Worm (Caenorhabditis elegans): ENCODE measurements around the gene Y62H9A.2.
A peak's percentile ranks its signal among the peaks of the same experiment; 100 is the strongest.

The Y62H9A.2 gene

DNA sequence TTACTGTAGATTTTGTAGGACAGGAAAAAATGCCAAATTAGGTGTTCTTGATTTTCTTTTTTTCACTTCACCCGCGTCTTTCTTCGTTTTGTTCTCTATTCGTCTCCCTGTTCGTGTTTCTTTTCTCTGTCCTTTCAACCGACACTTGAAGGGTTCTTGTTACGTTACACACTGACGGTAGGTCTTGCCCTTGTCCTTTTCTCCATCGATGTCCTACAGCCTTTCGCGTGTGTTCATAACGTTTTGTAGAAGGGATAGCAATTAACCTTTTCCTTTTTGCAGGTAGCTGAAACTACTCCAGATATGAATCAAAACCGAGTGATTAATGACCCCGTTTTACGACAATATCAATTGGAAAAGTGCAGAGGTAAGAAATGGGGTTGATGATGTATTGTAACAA lies 46.1 kb upstream of the Y62H9A.2 start, which contains the start of gene F55G7.1 (continued):
- TF ChIP-seq fkh-8 (tag; optimal IDR thresholded peaks at IDR 0.05) (no peak), nhr-77 (tag; optimal IDR thresholded peaks at IDR 0.05) (peak; percentile 3), blmp-1 (tag; optimal IDR thresholded peaks at IDR 0.05) (peak; percentile 32), lin-39 (tag; optimal IDR thresholded peaks at IDR 0.05) (peak; percentile 5), dsc-1 (tag; optimal IDR thresholded peaks at IDR 0.05) (peak; percentile 71), nhr-20 (tag; optimal IDR thresholded peaks at IDR 0.05) (peak; percentile 52), nhr-85 (tag) (peak; percentile 75), ceh-88 (GFP tag; IDR thresholded peaks at IDR 0.05) (no peak)

DNA sequence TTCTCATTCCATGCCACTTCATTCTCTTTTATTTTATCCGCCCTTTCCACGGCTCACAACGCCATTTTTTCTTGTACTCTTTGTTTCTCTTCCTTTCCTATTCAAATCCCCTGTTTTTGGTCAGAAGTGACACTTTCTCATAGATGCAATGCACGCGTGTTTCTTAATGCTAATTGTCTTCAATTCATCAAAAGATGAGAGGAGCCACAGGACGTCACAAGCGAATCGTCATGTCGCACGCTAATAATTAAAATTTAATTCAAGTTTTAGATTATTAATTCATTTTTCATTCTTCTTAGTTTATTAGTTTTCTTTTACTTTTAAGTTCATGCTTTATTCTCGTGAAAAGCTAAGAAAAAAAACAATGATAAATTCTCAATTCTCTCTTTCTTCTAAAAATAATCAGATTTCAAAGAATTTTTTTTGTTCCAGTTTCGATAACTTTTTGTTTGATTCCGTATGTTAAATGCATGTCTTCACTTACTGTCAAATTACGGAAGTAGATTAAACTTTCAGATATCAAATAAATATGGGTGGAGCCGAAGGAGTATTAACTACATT lies 42.8 kb upstream of the Y62H9A.2 start, which contains the start of gene Y62H9A.14:
Gene Y62H9A.14, plus strand, starts transcription at position 511 of the 561 bp plus-strand sequence.
- no peak for TF ChIP-seq hlh-4 (tag; optimal IDR thresholded peaks at IDR 0.05)
- TF ChIP-seq ceh-8 (GFP tag; optimal IDR thresholded peaks at IDR 0.05) = peak; percentile 60
- peak; percentile 72 for TF ChIP-seq dsc-1 (tag; optimal IDR thresholded peaks at IDR 0.05)
- peak; percentile 22 for TF ChIP-seq lin-14 (GFP tag; optimal IDR thresholded peaks at IDR 0.05)

DNA sequence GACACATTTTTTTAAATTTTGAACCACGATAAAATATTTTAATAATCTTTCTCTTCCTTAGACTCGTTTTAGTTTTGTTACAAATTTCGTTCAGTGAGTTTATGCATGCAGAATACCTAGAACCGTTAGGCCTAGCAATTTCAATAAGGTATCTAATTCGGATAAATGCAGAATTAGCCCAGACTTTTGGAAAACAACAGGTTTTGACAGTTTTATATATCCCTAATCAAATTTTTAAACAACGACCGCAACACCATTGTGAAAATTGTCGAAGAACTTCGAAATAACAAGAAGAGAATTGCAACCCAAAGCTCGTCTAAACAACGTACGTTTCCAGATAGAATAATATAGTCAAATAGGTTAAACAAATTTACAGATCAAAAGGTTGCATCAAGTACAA lies 40.0 kb upstream of the Y62H9A.2 start, which contains the start of gene Y62H9A.16:
Gene Y62H9A.16, plus strand, starts transcription at position 301 of the 400 bp plus-strand sequence.
- TF ChIP-seq sup-37 (GFP tag; optimal IDR thresholded peaks at IDR 0.05) (no peak), ceh-63 (GFP tag; optimal IDR thresholded peaks at IDR 0.05) (no peak), nhr-47 (tag; optimal IDR thresholded peaks at IDR 0.05) (no peak), alr-1 (tag; optimal IDR thresholded peaks at IDR 0.05; ENCODE audit: borderline replicate concordance) (no peak), pag-3 (tag; optimal IDR thresholded peaks at IDR 0.05; ENCODE audit: borderline replicate concordance, insufficient read depth) (no peak), nhr-12 (tag; optimal IDR thresholded peaks at IDR 0.05) (no peak), ceh-8 (GFP tag; optimal IDR thresholded peaks at IDR 0.05) (no peak), nhr-90 (tag; optimal IDR thresholded peaks at IDR 0.05; ENCODE audit: poor library complexity) (no peak), nhr-237 (tag; optimal IDR thresholded peaks at IDR 0.05) (no peak), ets-5 (GFP tag; IDR thresholded peaks at IDR 0.05) (no peak), vab-15 (tag; optimal IDR thresholded peaks at IDR 0.05) (no peak), mab-9 (GFP tag; IDR thresholded peaks at IDR 0.05) (no peak), lin-15B (tag; optimal IDR thresholded peaks at IDR 0.05) (no peak), hlh-4 (tag; optimal IDR thresholded peaks at IDR 0.05) (no peak), lin-35 (GFP tag; optimal IDR thresholded peaks at IDR 0.05) (no peak), ceh-90 (tag; optimal IDR thresholded peaks at IDR 0.05) (no peak), hpl-2 (GFP tag; optimal IDR thresholded peaks at IDR 0.05) (no peak)

DNA sequence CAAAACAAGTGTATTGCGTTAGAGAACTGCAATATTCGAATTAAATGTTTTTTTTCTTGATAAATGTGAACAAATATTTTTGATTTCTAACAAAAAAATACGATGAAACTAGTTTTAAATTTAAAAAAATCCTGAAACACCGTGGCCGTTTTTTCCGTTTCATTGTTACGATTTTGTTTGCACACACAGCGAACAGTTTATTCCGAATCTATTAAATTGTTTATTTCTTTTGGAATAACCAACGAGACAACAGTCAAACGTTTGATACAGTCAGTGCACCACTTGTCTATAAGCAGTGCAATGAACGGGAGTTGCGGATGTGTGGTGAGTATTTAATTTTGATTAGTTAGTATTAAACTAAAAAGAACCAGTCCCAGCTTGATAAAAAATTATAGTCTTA lies 38.7 kb upstream of the Y62H9A.2 start, which contains the start of gene Y62H9A.13:
Gene Y62H9A.13, plus strand, starts transcription at position 301 of the 400 bp plus-strand sequence.
- TF ChIP-seq nhr-85 (tag) (no peak), lin-35 (GFP tag; optimal IDR thresholded peaks at IDR 0.05) (no peak), jun-1 (tag; optimal IDR thresholded peaks at IDR 0.05) (no peak), mef-2 (tag; optimal IDR thresholded peaks at IDR 0.05) (no peak), ztf-11 (tag; optimal IDR thresholded peaks at IDR 0.05) (no peak), rnt-1 (tag; optimal IDR thresholded peaks at IDR 0.05) (no peak), swsn-7 (tag; optimal IDR thresholded peaks at IDR 0.05) (no peak), lin-39 (tag; optimal IDR thresholded peaks at IDR 0.05) (no peak), zip-4 (GFP tag; optimal IDR thresholded peaks at IDR 0.05) (no peak), ceh-82 (tag; optimal IDR thresholded peaks at IDR 0.05) (no peak), ets-5 (GFP tag; IDR thresholded peaks at IDR 0.05) (no peak), pax-3 (tag; optimal IDR thresholded peaks at IDR 0.05) (no peak), unc-86 (tag; optimal IDR thresholded peaks at IDR 0.05) (no peak), elt-2 (tag; optimal IDR thresholded peaks at IDR 0.05) (no peak), hpl-2 (GFP tag; optimal IDR thresholded peaks at IDR 0.05) (no peak), tlp-1 (tag; optimal IDR thresholded peaks at IDR 0.05) (no peak), lin-14 (GFP tag; optimal IDR thresholded peaks at IDR 0.05) (no peak), blmp-1 (tag; optimal IDR thresholded peaks at IDR 0.05) (no peak)
